Worm (Caenorhabditis elegans) whole organism, late embryonic: ENCODE results near the gene srpa-68.

Experiments
- C38D4.7 ChIP-seq: fragments of 200-800 bp; sonication (Bioruptor generic); optimal IDR thresholded peaks from 2 replicates; lab custom pipeline; 2018; ENCODE audit warnings: mild to moderate bottlenecking, missing genetic modification characterization, moderate library complexity, missing compliant biosample characterization
- F13H6.1 ChIP-seq: sonication (generic microtip); optimal IDR thresholded peaks from 2 replicates; lab custom pipeline; 2016; ENCODE audit warnings: missing genetic modification characterization, missing compliant biosample characterization
- K02D7.2 ChIP-seq: sonication (generic microtip); optimal IDR thresholded peaks from 2 replicates; lab custom pipeline; 2017; ENCODE audit warnings: mild to moderate bottlenecking, missing genetic modification characterization, missing compliant biosample characterization
- K09A11.1 ChIP-seq: sonication (generic microtip); optimal IDR thresholded peaks from 2 replicates; lab custom pipeline; 2017; ENCODE audit warnings: antibody characterized with exemption, mild to moderate bottlenecking, missing genetic modification characterization, missing compliant biosample characterization; ENCODE audit not compliant: insufficient read depth
- T23F11.4 ChIP-seq: fragments of 200-800 bp; sonication (Bioruptor generic); optimal IDR thresholded peaks from 2 replicates; lab custom pipeline; 2018; ENCODE audit warnings: mild to moderate bottlenecking, missing genetic modification characterization, missing compliant biosample characterization
- ceh-14 ChIP-seq: sonication (generic microtip); optimal IDR thresholded peaks from 2 replicates; lab custom pipeline; 2016; ENCODE audit warnings: missing genotype, missing genetic modification characterization, missing compliant biosample characterization
- ceh-18 ChIP-seq: sonication (generic microtip); optimal IDR thresholded peaks from 2 replicates; lab custom pipeline; 2016; ENCODE audit warnings: missing genetic modification characterization, missing compliant biosample characterization
- ceh-19 ChIP-seq: fragments of 200-800 bp; sonication (Bioruptor generic); optimal IDR thresholded peaks from 2 replicates; lab custom pipeline; 2018; ENCODE audit warnings: mild to moderate bottlenecking, missing genetic modification characterization, missing compliant biosample characterization
- ceh-30 ChIP-seq: fragments of 150-350 bp; optimal IDR thresholded peaks from 2 replicates; lab custom pipeline; 2014; ENCODE audit warnings: missing biosample characterization, missing genetic modification characterization
- ceh-31 ChIP-seq: sonication (generic microtip); optimal IDR thresholded peaks from 2 replicates; lab custom pipeline; 2016; ENCODE audit warnings: missing genetic modification characterization, missing compliant biosample characterization
- ceh-34 ChIP-seq: sonication (generic microtip); optimal IDR thresholded peaks from 2 replicates; lab custom pipeline; 2016; ENCODE audit warnings: mild to moderate bottlenecking, missing genetic modification characterization, missing compliant biosample characterization
- ceh-9 ChIP-seq: sonication (generic microtip); optimal IDR thresholded peaks from 2 replicates; lab custom pipeline; 2016; ENCODE audit warnings: mild to moderate bottlenecking, missing genetic modification characterization, inconsistent platforms, missing compliant biosample characterization
- dve-1 ChIP-seq: sonication (generic microtip); optimal IDR thresholded peaks from 2 replicates; lab custom pipeline; 2017; ENCODE audit warnings: antibody characterized with exemption, mild to moderate bottlenecking, missing genetic modification characterization, missing compliant biosample characterization
- elt-2 ChIP-seq: sonication (generic microtip); optimal IDR thresholded peaks from 2 replicates; lab custom pipeline; 2016; ENCODE audit warnings: missing genetic modification reagents, missing genetic modification characterization, missing compliant biosample characterization
- fkh-10 ChIP-seq: fragments of 150-350 bp; optimal IDR thresholded peaks from 2 replicates; lab custom pipeline; 2014; ENCODE audit warnings: missing biosample characterization, missing genetic modification reagents, missing genetic modification characterization
- gmeb-2 ChIP-seq: sonication (generic microtip); optimal IDR thresholded peaks from 2 replicates; lab custom pipeline; 2016; ENCODE audit warnings: missing genetic modification characterization, inconsistent platforms, missing compliant biosample characterization
- hlh-30 ChIP-seq: sonication (generic microtip); optimal IDR thresholded peaks from 2 replicates; lab custom pipeline; 2017; ENCODE audit warnings: antibody characterized with exemption, missing genetic modification characterization, missing compliant biosample characterization; ENCODE audit not compliant: insufficient read depth
- hlh-6 ChIP-seq: sonication (generic microtip); optimal IDR thresholded peaks from 2 replicates; lab custom pipeline; 2016; ENCODE audit warnings: missing genotype, missing genetic modification characterization, missing compliant biosample characterization
- hlh-8 ChIP-seq: sonication (generic microtip); optimal IDR thresholded peaks from 2 replicates; lab custom pipeline; 2016; ENCODE audit warnings: missing genotype, missing genetic modification characterization, missing compliant biosample characterization
- madf-2 ChIP-seq: sonication (generic microtip); optimal IDR thresholded peaks from 2 replicates; lab custom pipeline; 2017; ENCODE audit warnings: missing genetic modification characterization, missing compliant biosample characterization
- mec-3 ChIP-seq: sonication (generic microtip); optimal IDR thresholded peaks from 2 replicates; lab custom pipeline; 2016; ENCODE audit warnings: borderline replicate concordance, missing genetic modification characterization, missing compliant biosample characterization
- nfya-1 ChIP-seq: sonication (generic microtip); optimal IDR thresholded peaks from 2 replicates; lab custom pipeline; 2017; ENCODE audit warnings: missing genetic modification characterization, mild to moderate bottlenecking, missing compliant biosample characterization, antibody characterized with exemption, moderate library complexity
- nhr-232 ChIP-seq: sonication (generic microtip); optimal IDR thresholded peaks from 2 replicates; lab custom pipeline; 2016; ENCODE audit warnings: missing genetic modification characterization, missing compliant biosample characterization
- pqm-1 ChIP-seq: sonication (generic microtip); optimal IDR thresholded peaks from 2 replicates; lab custom pipeline; 2016; ENCODE audit warnings: missing genetic modification characterization, missing compliant biosample characterization
- pros-1 ChIP-seq: fragments of 150-350 bp; optimal IDR thresholded peaks from 2 replicates; lab custom pipeline; 2014; ENCODE audit warnings: missing biosample characterization, missing genetic modification reagents, missing genetic modification characterization
- ref-2 ChIP-seq: sonication (generic microtip); optimal IDR thresholded peaks from 2 replicates; lab custom pipeline; 2016; ENCODE audit warnings: missing genetic modification characterization, missing compliant biosample characterization
- rnt-1 ChIP-seq: sonication (generic microtip); optimal IDR thresholded peaks from 2 replicates; lab custom pipeline; 2016; ENCODE audit warnings: missing genetic modification characterization, missing compliant biosample characterization
- sdc-2 ChIP-seq: sonication (generic microtip); optimal IDR thresholded peaks from 2 replicates; lab custom pipeline; 2016; ENCODE audit warnings: missing genotype, missing genetic modification characterization, missing compliant biosample characterization
- tbx-2 ChIP-seq: sonication (generic microtip); optimal IDR thresholded peaks from 2 replicates; lab custom pipeline; 2016; ENCODE audit warnings: missing genetic modification characterization, missing compliant biosample characterization
- unc-42 ChIP-seq: sonication (generic microtip); optimal IDR thresholded peaks from 2 replicates; lab custom pipeline; 2016; ENCODE audit warnings: missing genotype, missing genetic modification characterization, missing compliant biosample characterization
- unc-55 ChIP-seq: sonication (generic microtip); optimal IDR thresholded peaks from 2 replicates; lab custom pipeline; 2017; ENCODE audit warnings: missing biosample characterization, missing genetic modification reagents, missing genetic modification characterization
- zip-5 ChIP-seq: sonication (generic microtip); optimal IDR thresholded peaks from 2 replicates; lab custom pipeline; 2016; ENCODE audit warnings: missing genetic modification characterization, missing compliant biosample characterization

The srpa-68 gene

ce11 chrV:12303453-12304077, 12.1 kb upstream of the srpa-68 start (continued):
- TF ChIP-seq unc-42 (tag; lab: Kevin White, UChicago), result peak; percentile 95
- TF ChIP-seq sdc-2 (tag; lab: Kevin White, UChicago), result peak; percentile 95
- peak; percentile 100 for TF ChIP-seq ceh-19 (GFP tag; lab: Kevin White, UChicago)
- peak; percentile 92 for TF ChIP-seq hlh-30 (tag; lab: Kevin White, UChicago)
- peak; percentile 100 for TF ChIP-seq elt-2
- TF ChIP-seq madf-2, result peak; percentile 99
- TF ChIP-seq rnt-1, result peak; percentile 99
- TF ChIP-seq tbx-2 (tag; lab: Kevin White, UChicago), result peak; percentile 99
- TF ChIP-seq dve-1, result peak; percentile 99
- peak; percentile 99 for TF ChIP-seq pros-1 (tag; lab: Kevin White, UChicago)
- TF ChIP-seq ceh-18 (tag; lab: Kevin White, UChicago), result peak; percentile 99
- peak; percentile 98 for TF ChIP-seq K09A11.1 (tag; lab: Kevin White, UChicago)
- peak; percentile 100 for TF ChIP-seq T23F11.4 (GFP tag; lab: Kevin White, UChicago)
- TF ChIP-seq hlh-6 (tag; lab: Kevin White, UChicago), result peak; percentile 100
- peak; percentile 30 for TF ChIP-seq unc-55 (GFP tag; lab: Kevin White, UChicago)
- TF ChIP-seq F13H6.1, result peak; percentile 99
- TF ChIP-seq pqm-1 (tag; lab: Kevin White, UChicago), result peak; percentile 99
- TF ChIP-seq gmeb-2 (tag; lab: Kevin White, UChicago), result peak; percentile 100
- peak; percentile 98 for TF ChIP-seq hlh-8 (tag; lab: Kevin White, UChicago)
- TF ChIP-seq C38D4.7 (GFP tag; lab: Kevin White, UChicago), result peak; percentile 98
- TF ChIP-seq ref-2 (tag; lab: Kevin White, UChicago), result peak; percentile 100
- peak; percentile 100 for TF ChIP-seq nhr-232 (tag; lab: Kevin White, UChicago)

ce11 chrV:12301985-12302591, 10.6 kb upstream of the srpa-68 start, which contains the start of the genes frm-7 and F55C5.17:
TSS of gene frm-7 (plus strand) at chrV:12302484.
TSS of gene F55C5.17 (plus strand) at chrV:12302541.
- TF ChIP-seq hlh-30 (tag; lab: Kevin White, UChicago) (peak; percentile 38), ceh-31 (tag; lab: Kevin White, UChicago) (no peak), elt-2 (peak; percentile 57), tbx-2 (tag; lab: Kevin White, UChicago) (no peak)

ce11 chrV:12300780-12301460, 9.5 kb upstream of the srpa-68 start:
- TF ChIP-seq hlh-30 (tag; lab: Kevin White, UChicago) (no peak), K02D7.2 (tag; lab: Kevin White, UChicago) (no peak), ceh-9 (tag; lab: Kevin White, UChicago) (no peak), nfya-1 (tag; lab: Kevin White, UChicago) (no peak), ceh-34 (tag; lab: Kevin White, UChicago) (no peak), ceh-14 (tag; lab: Kevin White, UChicago) (no peak), ceh-31 (tag; lab: Kevin White, UChicago) (no peak)
- TF ChIP-seq, all 69 proteins: peak for 0

- TF ChIP-seq gmeb-2 (tag; lab: Kevin White, UChicago) (no peak), ceh-30 (peak; percentile 19), ceh-14 (tag; lab: Kevin White, UChicago) (no peak), hlh-30 (tag; lab: Kevin White, UChicago) (peak; percentile 68), mec-3 (tag; lab: Kevin White, UChicago) (no peak), zip-5 (tag; lab: Kevin White, UChicago) (no peak), elt-2 (peak; percentile 23), tbx-2 (tag; lab: Kevin White, UChicago) (no peak), fkh-10 (GFP tag; lab: Kevin White, UChicago) (no peak), nfya-1 (tag; lab: Kevin White, UChicago) (peak; percentile 55)
Measured at ce11 chrV:12300166-12300565, 8.7 kb upstream of the srpa-68 start.
